Fruit fly (Drosophila melanogaster) whole organism, embryonic: ENCODE measurements around the gene heix.

Experiments used
- Aef1 ChIP-seq: fragments of 200-800 bp; sonication (Bioruptor generic); IDR thresholded peaks from 3 replicates; pipeline ENCODE4 v1.3.6; 2022; ENCODE audit warnings: missing biosample characterization, missing genetic modification characterization
- Bdp1 ChIP-seq: fragments of 200-800 bp; sonication (Bioruptor generic); optimal IDR thresholded peaks from 3 replicates; lab custom pipeline; 2016; ENCODE audit warnings: missing biosample characterization, missing genetic modification characterization
- CG11093 ChIP-seq: fragments of 200-800 bp; sonication (Bioruptor generic); IDR thresholded peaks from 3 replicates; pipeline ENCODE4 v1.3.6; 2022; ENCODE audit warnings: missing biosample characterization, missing genetic modification characterization
- CG12659 ChIP-seq: fragments of 200-800 bp; sonication (Bioruptor generic); optimal IDR thresholded peaks from 3 replicates; lab custom pipeline; 2017; ENCODE audit warnings: mild to moderate bottlenecking, missing biosample characterization, missing genetic modification reagents, missing genetic modification characterization
- CG12744 ChIP-seq: fragments of 200-800 bp; sonication (Bioruptor generic); optimal IDR thresholded peaks from 2 replicates; lab custom pipeline; 2016; ENCODE audit warnings: missing biosample characterization, missing genetic modification characterization
- CG13624 ChIP-seq: fragments of 200-800 bp; sonication (Bioruptor generic); optimal IDR thresholded peaks from 2 replicates; lab custom pipeline; 2016; ENCODE audit warnings: missing biosample characterization, missing genetic modification characterization
- CG16863 ChIP-seq: fragments of 200-800 bp; sonication (Bioruptor generic); optimal IDR thresholded peaks from 3 replicates; lab custom pipeline; 2016; ENCODE audit warnings: missing biosample characterization, missing genetic modification characterization
- CG17568 ChIP-seq: fragments of 200-800 bp; sonication (Bioruptor generic); optimal IDR thresholded peaks from 2 replicates; lab custom pipeline; 2018; ENCODE audit warnings: missing biosample characterization, mild to moderate bottlenecking, missing genetic modification characterization, moderate library complexity
- CG18011 ChIP-seq: fragments of 200-800 bp; sonication (Bioruptor generic); optimal IDR thresholded peaks from 2 replicates; lab custom pipeline; 2017; ENCODE audit warnings: missing biosample characterization, missing genetic modification characterization, mild to moderate bottlenecking, moderate library complexity, missing genotype
- CG30020 ChIP-seq: fragments of 200-800 bp; optimal IDR thresholded peaks from 2 replicates; lab custom pipeline; 2019; ENCODE audit warnings: missing biosample characterization, mild to moderate bottlenecking, missing genetic modification characterization, moderate library complexity
- CG31224 ChIP-seq: fragments of 200-800 bp; sonication (Bioruptor generic); IDR thresholded peaks from 2 replicates; pipeline ENCODE4 v1.3.6; 2022; ENCODE audit warnings: missing biosample characterization, missing genetic modification characterization
- CG33557 ChIP-seq: fragments of 200-800 bp; sonication (Bioruptor generic); optimal IDR thresholded peaks from 2 replicates; lab custom pipeline; 2019; ENCODE audit warnings: missing biosample characterization, mild to moderate bottlenecking, missing genetic modification characterization, moderate library complexity
- CG3847 ChIP-seq: fragments of 200-800 bp; sonication (Bioruptor generic); IDR thresholded peaks from 2 replicates; pipeline ENCODE4 v1.3.6; 2022; ENCODE audit warnings: missing biosample characterization, missing genetic modification characterization
- CG4730 ChIP-seq: fragments of 200-800 bp; sonication (Bioruptor generic); IDR thresholded peaks from 2 replicates; pipeline ENCODE4 v1.3.6; 2022; ENCODE audit warnings: missing biosample characterization, missing genetic modification characterization
- CG7372 ChIP-seq: fragments of 200-800 bp; sonication (Bioruptor generic); IDR thresholded peaks from 2 replicates; pipeline ENCODE4 v1.3.6; 2022; ENCODE audit warnings: missing biosample characterization, missing genetic modification characterization
- CG8281 ChIP-seq: fragments of 200-800 bp; sonication (Bioruptor generic); optimal IDR thresholded peaks from 2 replicates; lab custom pipeline; 2018; ENCODE audit warnings: missing biosample characterization, mild to moderate bottlenecking, missing genetic modification characterization, moderate library complexity
- Deaf1 ChIP-seq: fragments of 200-800 bp; optimal IDR thresholded peaks from 3 replicates; lab custom pipeline; 2019; ENCODE audit warnings: missing biosample characterization, mild to moderate bottlenecking, missing genetic modification characterization, moderate library complexity
- Dp ChIP-seq: fragments of 200-800 bp; sonication (Bioruptor generic); optimal IDR thresholded peaks from 2 replicates; lab custom pipeline; 2018; ENCODE audit warnings: missing biosample characterization, mild to moderate bottlenecking, missing genetic modification characterization, moderate library complexity
- E2f1 ChIP-seq: fragments of 200-800 bp; sonication (Bioruptor generic); IDR thresholded peaks from 2 replicates; pipeline ENCODE4 v1.3.6; 2022; ENCODE audit warnings: missing biosample characterization, missing genetic modification characterization
- H15 ChIP-seq: fragments of 200-800 bp; sonication (Bioruptor generic); IDR thresholded peaks from 3 replicates; pipeline ENCODE4 v1.3.6; 2022; ENCODE audit warnings: missing biosample characterization, missing genetic modification characterization
- HLH4C ChIP-seq: fragments of 200-800 bp; sonication (Bioruptor generic); IDR thresholded peaks from 3 replicates; pipeline ENCODE4 v1.3.6; 2022; ENCODE audit warnings: missing biosample characterization, missing genetic modification characterization; ENCODE audit not compliant: partially characterized antibody
- HLHmδ ChIP-seq: fragments of 200-800 bp; sonication (Bioruptor generic); optimal IDR thresholded peaks from 2 replicates; lab custom pipeline; 2018; ENCODE audit warnings: missing biosample characterization, mild to moderate bottlenecking, missing genetic modification characterization, moderate library complexity
- Mad ChIP-seq: fragments of 200-800 bp; sonication (Bioruptor generic); optimal IDR thresholded peaks from 2 replicates; lab custom pipeline; 2016; ENCODE audit warnings: missing biosample characterization, missing genetic modification characterization
- Opbp ChIP-seq: fragments of 200-800 bp; sonication (Bioruptor generic); IDR thresholded peaks from 3 replicates; pipeline ENCODE4 v1.3.6; 2022; ENCODE audit warnings: missing biosample characterization, missing genetic modification characterization; ENCODE audit not compliant: partially characterized antibody
- Pdp1 ChIP-seq, 2 experiments: fragments of 200-800 bp; sonication (Bioruptor generic); optimal IDR thresholded peaks; 3 replicates each; lab custom pipeline; 2016; ENCODE audit warnings: missing biosample characterization in 2 of 2, missing genetic modification characterization in 2 of 2, mild to moderate bottlenecking in 1 of 2, moderate library complexity in 1 of 2
- Rx ChIP-seq: fragments of 200-800 bp; sonication (Bioruptor generic); IDR thresholded peaks from 2 replicates; pipeline ENCODE4 v1.3.6; 2022; ENCODE audit warnings: missing biosample characterization, missing genetic modification characterization
- Sin3A ChIP-seq: fragments of >200 bp; optimal IDR thresholded peaks from 2 replicates; lab custom pipeline; 2018
- Sox102F ChIP-seq: fragments of 200-800 bp; sonication (Bioruptor generic); optimal IDR thresholded peaks from 2 replicates; lab custom pipeline; 2018; ENCODE audit warnings: missing biosample characterization, mild to moderate bottlenecking, missing genetic modification characterization, moderate library complexity
- Taf1 ChIP-seq: fragments of 200-800 bp; sonication (Bioruptor generic); IDR thresholded peaks from 2 replicates; pipeline ENCODE4 v1.3.6; 2022; ENCODE audit warnings: missing biosample characterization, missing genetic modification characterization
- Xrp1 ChIP-seq: fragments of 200-800 bp; sonication (Bioruptor generic); IDR thresholded peaks from 2 replicates; pipeline ENCODE4 v1.3.6; 2022; ENCODE audit warnings: missing biosample characterization, missing genetic modification characterization
- ase ChIP-seq: fragments of 200-800 bp; sonication (Bioruptor generic); IDR thresholded peaks from 3 replicates; pipeline ENCODE4 v1.3.6; 2022; ENCODE audit warnings: missing biosample characterization, missing genetic modification characterization
- bab2 ChIP-seq: fragments of 200-800 bp; sonication (Bioruptor generic); optimal IDR thresholded peaks from 2 replicates; lab custom pipeline; 2016; ENCODE audit warnings: missing biosample characterization, missing genetic modification characterization
- crc ChIP-seq: fragments of 200-800 bp; sonication (Bioruptor generic); optimal IDR thresholded peaks from 2 replicates; lab custom pipeline; 2016; ENCODE audit warnings: missing biosample characterization, missing genetic modification characterization
- dati ChIP-seq: fragments of 200-800 bp; sonication (Bioruptor generic); IDR thresholded peaks from 2 replicates; pipeline ENCODE4 v1.3.6; 2022; ENCODE audit warnings: missing biosample characterization, missing genetic modification characterization
- ewg ChIP-seq: fragments of 200-800 bp; sonication (Bioruptor generic); optimal IDR thresholded peaks from 3 replicates; lab custom pipeline; 2017; ENCODE audit warnings: mild to moderate bottlenecking, missing biosample characterization, missing genetic modification reagents, missing genetic modification characterization
- fd3F ChIP-seq: fragments of 200-800 bp; sonication (Bioruptor generic); optimal IDR thresholded peaks from 2 replicates; lab custom pipeline; 2018; ENCODE audit warnings: missing biosample characterization, mild to moderate bottlenecking, missing genetic modification characterization, moderate library complexity
- jing ChIP-seq: fragments of 200-800 bp; sonication (Bioruptor generic); optimal IDR thresholded peaks from 2 replicates; lab custom pipeline; 2018; ENCODE audit warnings: missing biosample characterization, mild to moderate bottlenecking, missing genetic modification characterization
- klu ChIP-seq: fragments of 200-800 bp; sonication (Bioruptor generic); IDR thresholded peaks from 2 replicates; pipeline ENCODE4 v1.3.6; 2022; ENCODE audit warnings: missing biosample characterization, missing genetic modification characterization
- knrl ChIP-seq: fragments of 200-800 bp; sonication (Bioruptor generic); IDR thresholded peaks from 3 replicates; pipeline ENCODE4 v1.3.6; 2022; ENCODE audit warnings: missing biosample characterization, missing genetic modification characterization; ENCODE audit not compliant: partially characterized antibody
- lov ChIP-seq, 2 experiments: fragments of 200-800 bp in 1 of 2; fragments of >200 bp in 1 of 2; sonication (Bioruptor generic) in 1 of 2; IDR thresholded peaks in 1 of 2; optimal IDR thresholded peaks in 1 of 2; 2 replicates in 1 of 2; 3 replicates in 1 of 2; pipeline versions ENCODE4 v1.3.6 to Lab custom; 2017 to 2022; ENCODE audit warnings: missing biosample characterization in 1 of 2, missing genetic modification characterization in 1 of 2
- pb ChIP-seq: fragments of 200-800 bp; sonication (Bioruptor generic); optimal IDR thresholded peaks from 3 replicates; lab custom pipeline; 2016; ENCODE audit warnings: missing biosample characterization, missing genetic modification characterization
- row ChIP-seq: fragments of 200-800 bp; sonication (Bioruptor generic); IDR thresholded peaks from 3 replicates; pipeline ENCODE4 v1.3.6; 2022; ENCODE audit warnings: missing biosample characterization, missing genetic modification characterization
- sisA ChIP-seq: fragments of 200-800 bp; sonication (Bioruptor generic); IDR thresholded peaks from 2 replicates; pipeline ENCODE4 v1.3.6; 2022; ENCODE audit warnings: missing biosample characterization, missing genetic modification characterization
- ssp ChIP-seq: fragments of 200-800 bp; sonication (Bioruptor generic); IDR thresholded peaks from 2 replicates; pipeline ENCODE4 v1.3.6; 2022; ENCODE audit warnings: missing biosample characterization, missing genetic modification characterization
- usp ChIP-seq: fragments of >200 bp; optimal IDR thresholded peaks from 2 replicates; lab custom pipeline; 2017; ENCODE audit warnings: missing biosample characterization, missing genetic modification characterization
- vfl ChIP-seq: fragments of 200-800 bp; sonication (Bioruptor generic); optimal IDR thresholded peaks from 2 replicates; lab custom pipeline; 2016; ENCODE audit warnings: missing biosample characterization, missing genetic modification characterization
- wek ChIP-seq: fragments of 200-800 bp; sonication (Bioruptor generic); optimal IDR thresholded peaks from 3 replicates; lab custom pipeline; 2018; ENCODE audit warnings: missing biosample characterization, mild to moderate bottlenecking, missing genetic modification characterization, moderate library complexity
- z ChIP-seq: fragments of 200-800 bp; sonication (Bioruptor generic); IDR thresholded peaks from 3 replicates; pipeline ENCODE4 v1.3.6; 2022; ENCODE audit warnings: missing biosample characterization, missing genetic modification characterization
- zfh2 ChIP-seq: fragments of 200-800 bp; sonication (Bioruptor generic); optimal IDR thresholded peaks from 2 replicates; lab custom pipeline; 2016; ENCODE audit warnings: missing biosample characterization, missing genetic modification characterization

Gene heix

DNA sequence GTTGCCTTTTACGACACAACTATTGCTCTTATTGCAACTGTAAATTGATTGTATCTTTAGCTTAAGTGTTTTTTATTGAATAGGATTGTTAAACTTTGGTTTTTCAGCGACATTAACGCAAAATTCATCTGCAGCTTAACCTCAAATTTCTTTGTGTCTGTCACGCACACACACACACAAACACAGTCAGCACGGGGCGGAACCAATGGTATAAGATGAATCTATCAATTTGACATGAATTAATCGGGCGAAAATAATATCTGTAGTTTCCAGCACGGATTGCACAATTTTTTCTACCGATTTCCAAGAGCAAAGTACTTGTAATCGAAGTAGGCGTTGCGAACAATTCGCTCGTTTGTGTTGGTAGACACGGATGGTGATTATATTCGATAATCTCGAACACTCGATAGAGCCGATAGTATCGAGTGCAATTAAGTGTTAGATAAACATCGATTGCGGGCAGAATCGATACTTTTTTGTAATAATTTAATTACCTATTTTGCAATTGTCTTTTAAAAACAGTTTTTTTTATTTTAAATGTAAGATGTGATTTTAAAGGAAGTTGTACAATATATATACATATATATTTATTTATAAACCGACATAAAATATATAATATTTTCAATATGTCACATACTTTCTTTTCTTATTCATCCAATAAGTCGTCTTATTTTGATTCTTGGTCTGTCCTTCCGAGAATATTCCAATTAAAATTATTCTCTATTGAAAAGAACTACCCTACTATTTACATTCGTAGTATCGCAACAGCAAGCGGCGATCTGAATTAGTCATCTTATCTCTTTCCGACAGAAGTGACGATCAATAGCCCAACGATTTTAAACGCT is 42.2 kb downstream of the heix start, which contains the start of the genes PRL-1 and EndoGI (continued):
- peak; percentile 99 for TF ChIP-seq HLH4C (GFP tag; lab: Robert Waterston, UW)
- TF ChIP-seq fd3F (GFP tag; lab: Kevin White, UChicago), result peak; percentile 83
- TF ChIP-seq ase (GFP tag; lab: Robert Waterston, UW), result peak; percentile 39; the same call in 1 of the 3 replicates
- peak; percentile 50 for TF ChIP-seq zfh2 (GFP tag; lab: Kevin White, UChicago)
- peak; percentile 77 for TF ChIP-seq Xrp1 (GFP tag; lab: Robert Waterston, UW)
- TF ChIP-seq CG33557 (GFP tag; lab: Kevin White, UChicago), result peak; percentile 49
- TF ChIP-seq dati (GFP tag; lab: Robert Waterston, UW), result no peak; the same call in 1 of the 2 replicates
- TF ChIP-seq z, result no peak
- TF ChIP-seq CG31224 (GFP tag; lab: Robert Waterston, UW), result peak; percentile 66
- no peak; the same call in 2 of the 3 replicates for TF ChIP-seq Aef1 (GFP tag; lab: Robert Waterston, UW)
- TF ChIP-seq Bdp1 (GFP tag; lab: Kevin White, UChicago), result no peak
- TF ChIP-seq Mad (GFP tag; lab: Kevin White, UChicago), result peak; percentile 29
- TF ChIP-seq CG4730 (GFP tag; lab: Robert Waterston, UW), result peak; percentile 56; the same call in 1 of the 2 replicates
- TF ChIP-seq E2f1 (GFP tag; lab: Robert Waterston, UW), result no peak; the same call in 1 of the 2 replicates
- TF ChIP-seq CG12744 (GFP tag; lab: Kevin White, UChicago), result peak; percentile 12
- TF ChIP-seq Sox102F (GFP tag; lab: Kevin White, UChicago), result no peak
- peak; percentile 20 for TF ChIP-seq Sin3A (lab: Kevin White, UChicago)
- peak; percentile 48 for TF ChIP-seq Dp
- TF ChIP-seq vfl (GFP tag; lab: Kevin White, UChicago), result no peak
- TF ChIP-seq lov (optimal IDR thresholded peaks at IDR 0.05; lab: Kevin White, UChicago), result no peak
- TF ChIP-seq lov (GFP tag; IDR thresholded peaks at IDR 0.05; lab: Robert Waterston, UW), result no peak
- no peak for TF ChIP-seq Rx (GFP tag; lab: Robert Waterston, UW)
- TF ChIP-seq CG16863 (GFP tag; lab: Kevin White, UChicago), result no peak
- TF ChIP-seq jing (GFP tag; lab: Kevin White, UChicago), result no peak
- no peak for TF ChIP-seq CG13624
- peak; percentile 44 for TF ChIP-seq HLHmδ (GFP tag; lab: Kevin White, UChicago)
- TF ChIP-seq klu (GFP tag; lab: Robert Waterston, UW), result no peak; the same call in 1 of the 2 replicates
- peak; percentile 74 for TF ChIP-seq CG30020 (tag; lab: Kevin White, UChicago)
- TF ChIP-seq row, result peak; percentile 93
- TF ChIP-seq ssp (GFP tag; lab: Robert Waterston, UW), result no peak
- no peak for TF ChIP-seq pb (GFP tag; lab: Kevin White, UChicago)
- TF ChIP-seq CG18011 (GFP tag; lab: Kevin White, UChicago), result peak; percentile 90
- TF ChIP-seq Deaf1, result peak; percentile 62
- no peak for TF ChIP-seq H15
- TF ChIP-seq sisA (GFP tag; lab: Robert Waterston, UW), result no peak
- TF ChIP-seq ewg, result peak; percentile 33
- no peak for TF ChIP-seq crc (GFP tag; lab: Kevin White, UChicago)
- peak; percentile 13 for TF ChIP-seq bab2 (GFP tag; lab: Kevin White, UChicago)
- TF ChIP-seq Pdp1 (GFP tag; optimal IDR thresholded peaks at IDR 0.05; lab: Kevin White, UChicago), result peak in 1 of 2 experiments; percentile 57
- peak; percentile 99 for TF ChIP-seq knrl
- no peak for TF ChIP-seq CG11093 (GFP tag; lab: Robert Waterston, UW)
- TF ChIP-seq CG8281 (tag; lab: Kevin White, UChicago), result no peak
- TF ChIP-seq Taf1 (GFP tag; lab: Robert Waterston, UW), result peak; percentile 64; the same call in 1 of the 2 replicates
- peak; percentile 76 for TF ChIP-seq CG3847 (GFP tag; lab: Robert Waterston, UW)
- TF ChIP-seq CG17568, result peak; percentile 89
- peak; percentile 99 for TF ChIP-seq Opbp
- peak; percentile 90 for TF ChIP-seq CG12659
- TF ChIP-seq CG7372 (GFP tag; lab: Robert Waterston, UW), result 0 out of 2 replicates have a peak, but pooled peaks have one; percentile 51
- no peak for TF ChIP-seq usp (GFP tag; lab: Kevin White, UChicago)
- peak; percentile 54 for TF ChIP-seq wek (GFP tag; lab: Kevin White, UChicago)
